Fruit fly (Drosophila melanogaster) whole organism, embryonic: ENCODE data around the gene Tfb5.

Source experiments
- Adf1 ChIP-seq: fragments of 200-800 bp; sonication (Bioruptor generic); IDR thresholded peaks from 2 replicates; pipeline ENCODE4 v1.3.6; 2022; ENCODE audit warnings: missing biosample characterization, missing genetic modification characterization
- BtbVII ChIP-seq: fragments of 200-800 bp; sonication (Bioruptor generic); optimal IDR thresholded peaks from 3 replicates; lab custom pipeline; 2017; ENCODE audit warnings: missing biosample characterization, mild to moderate bottlenecking, missing genetic modification characterization
- C15 ChIP-seq: fragments of 200-800 bp; sonication (Bioruptor generic); IDR thresholded peaks from 3 replicates; pipeline ENCODE4 v1.3.6; 2022; ENCODE audit warnings: missing biosample characterization, missing genetic modification characterization
- CG10431 ChIP-seq: fragments of 200-800 bp; sonication (Bioruptor generic); optimal IDR thresholded peaks from 3 replicates; lab custom pipeline; 2018; ENCODE audit warnings: missing biosample characterization, mild to moderate bottlenecking, missing genetic modification characterization
- CG11398 ChIP-seq: fragments of 200-800 bp; sonication (Bioruptor generic); optimal IDR thresholded peaks from 2 replicates; lab custom pipeline; 2016; ENCODE audit warnings: missing biosample characterization, missing genetic modification characterization
- CG12236 ChIP-seq: fragments of 200-800 bp; sonication (Bioruptor generic); optimal IDR thresholded peaks from 2 replicates; lab custom pipeline; 2016; ENCODE audit warnings: missing biosample characterization, missing genetic modification characterization
- CG12299 ChIP-seq: fragments of 200-800 bp; sonication (Bioruptor generic); optimal IDR thresholded peaks from 2 replicates; lab custom pipeline; 2018; ENCODE audit warnings: missing biosample characterization, mild to moderate bottlenecking, missing genetic modification characterization
- CG12769 ChIP-seq: fragments of 200-800 bp; sonication (Bioruptor generic); optimal IDR thresholded peaks from 2 replicates; lab custom pipeline; 2019; ENCODE audit warnings: missing biosample characterization, mild to moderate bottlenecking, missing genetic modification characterization, moderate library complexity
- CG15011 ChIP-seq: fragments of 200-800 bp; sonication (Bioruptor generic); optimal IDR thresholded peaks from 3 replicates; lab custom pipeline; 2018; ENCODE audit warnings: missing biosample characterization, mild to moderate bottlenecking, missing genetic modification characterization
- CG15073 ChIP-seq: fragments of 200-800 bp; sonication (Bioruptor generic); optimal IDR thresholded peaks from 2 replicates; lab custom pipeline; 2016; ENCODE audit warnings: missing biosample characterization, missing genetic modification characterization
- CG1529 ChIP-seq: fragments of 200-800 bp; sonication (Bioruptor generic); optimal IDR thresholded peaks from 3 replicates; lab custom pipeline; 2018; ENCODE audit warnings: missing biosample characterization, missing genetic modification characterization
- CG17186 ChIP-seq: fragments of 200-800 bp; sonication (Bioruptor generic); optimal IDR thresholded peaks from 3 replicates; lab custom pipeline; 2017; ENCODE audit warnings: missing biosample characterization, missing genetic modification reagents, missing genetic modification characterization
- CG17361 ChIP-seq: fragments of 200-800 bp; sonication (Bioruptor generic); IDR thresholded peaks from 3 replicates; pipeline ENCODE4 v1.3.6; 2022; ENCODE audit warnings: missing biosample characterization, missing genetic modification characterization
- CG17612 ChIP-seq: fragments of 200-800 bp; sonication (Bioruptor generic); IDR thresholded peaks from 2 replicates; pipeline ENCODE4 v1.3.6; 2022; ENCODE audit warnings: missing biosample characterization, missing genetic modification characterization
- CG1832 ChIP-seq: fragments of 200-800 bp; sonication (Bioruptor generic); optimal IDR thresholded peaks from 2 replicates; lab custom pipeline; 2017; ENCODE audit warnings: missing biosample characterization, mild to moderate bottlenecking, missing genetic modification characterization, inconsistent platforms
- CG18476 ChIP-seq: fragments of 200-800 bp; sonication (Bioruptor generic); optimal IDR thresholded peaks from 2 replicates; lab custom pipeline; 2016; ENCODE audit warnings: missing biosample characterization, mild to moderate bottlenecking, missing genetic modification characterization
- CG18764 ChIP-seq: fragments of 200-800 bp; sonication (Bioruptor generic); optimal IDR thresholded peaks from 3 replicates; lab custom pipeline; 2016; ENCODE audit warnings: missing biosample characterization, missing genetic modification characterization
- CG34376 ChIP-seq: fragments of 200-800 bp; sonication (Bioruptor generic); optimal IDR thresholded peaks from 2 replicates; lab custom pipeline; 2018; ENCODE audit warnings: missing biosample characterization, mild to moderate bottlenecking, missing genetic modification characterization
- CG4328 ChIP-seq: fragments of 200-800 bp; sonication (Bioruptor generic); optimal IDR thresholded peaks from 3 replicates; lab custom pipeline; 2017; ENCODE audit warnings: missing biosample characterization, missing genetic modification reagents, missing genetic modification characterization
- CG6254 ChIP-seq: fragments of 200-800 bp; sonication (Bioruptor generic); optimal IDR thresholded peaks from 3 replicates; lab custom pipeline; 2017; ENCODE audit warnings: mild to moderate bottlenecking, missing biosample characterization, missing genetic modification reagents, missing genetic modification characterization
- CG6272 ChIP-seq: fragments of 200-800 bp; sonication (Bioruptor generic); IDR thresholded peaks from 2 replicates; pipeline ENCODE4 v1.3.6; 2022; ENCODE audit warnings: missing biosample characterization, missing genetic modification characterization
- CG7357 ChIP-seq: fragments of 200-800 bp; sonication (Bioruptor generic); IDR thresholded peaks from 3 replicates; pipeline ENCODE4 v1.3.6; 2022; ENCODE audit warnings: missing biosample characterization, missing genetic modification characterization
- CG7556 ChIP-seq: fragments of 200-800 bp; sonication (Bioruptor generic); optimal IDR thresholded peaks from 2 replicates; lab custom pipeline; 2017; ENCODE audit warnings: missing biosample characterization, mild to moderate bottlenecking, missing genetic modification characterization
- CG9876 ChIP-seq: fragments of 200-800 bp; sonication (Bioruptor generic); optimal IDR thresholded peaks from 2 replicates; lab custom pipeline; 2016; ENCODE audit warnings: missing biosample characterization, missing genetic modification characterization
- CrebB ChIP-seq: fragments of 200-800 bp; sonication (Bioruptor generic); optimal IDR thresholded peaks from 3 replicates; lab custom pipeline; 2018; ENCODE audit warnings: missing biosample characterization, mild to moderate bottlenecking, missing genetic modification characterization
- D ChIP-seq, 2 experiments: fragments of 200-800 bp in 1 of 2; fragments of >200 bp in 1 of 2; sonication (Bioruptor generic) in 1 of 2; optimal IDR thresholded peaks; 2 replicates in 1 of 2; 3 replicates in 1 of 2; lab custom pipeline; 2017; ENCODE audit warnings: mild to moderate bottlenecking in 1 of 2, missing biosample characterization in 1 of 2, missing genetic modification characterization in 1 of 2, missing genetic modification reagents in 1 of 2
- Dref ChIP-seq: fragments of 200-800 bp; sonication (Bioruptor generic); IDR thresholded peaks from 2 replicates; pipeline ENCODE4 v1.3.6; 2022; ENCODE audit warnings: missing biosample characterization, missing genetic modification characterization
- Drgx ChIP-seq: fragments of 200-800 bp; sonication (Bioruptor generic); IDR thresholded peaks from 2 replicates; pipeline ENCODE4 v1.3.6; 2022; ENCODE audit warnings: missing biosample characterization, missing genetic modification characterization
- Hmx ChIP-seq: fragments of 200-800 bp; sonication (Bioruptor generic); optimal IDR thresholded peaks from 2 replicates; lab custom pipeline; 2016; ENCODE audit warnings: missing biosample characterization, missing genetic modification characterization
- MTF-1 ChIP-seq: fragments of 200-800 bp; sonication (Bioruptor generic); optimal IDR thresholded peaks from 2 replicates; lab custom pipeline; 2018; ENCODE audit warnings: missing biosample characterization, mild to moderate bottlenecking, missing genetic modification characterization, borderline replicate concordance
- Nf-YA ChIP-seq: fragments of 200-800 bp; sonication (Bioruptor generic); IDR thresholded peaks from 2 replicates; pipeline ENCODE4 v1.3.6; 2022; ENCODE audit warnings: missing biosample characterization, missing genetic modification characterization
- Nf-YC ChIP-seq: fragments of 200-800 bp; optimal IDR thresholded peaks from 3 replicates; lab custom pipeline; 2019; ENCODE audit warnings: missing biosample characterization, mild to moderate bottlenecking, missing genetic modification characterization, moderate library complexity
- Oaz ChIP-seq: fragments of 200-800 bp; sonication (Bioruptor generic); IDR thresholded peaks from 2 replicates; pipeline ENCODE4 v1.3.6; 2022; ENCODE audit warnings: missing biosample characterization, missing genetic modification characterization
- Sin3A ChIP-seq: fragments of >200 bp; optimal IDR thresholded peaks from 2 replicates; lab custom pipeline; 2018
- ap ChIP-seq: fragments of 200-800 bp; sonication (Bioruptor generic); IDR thresholded peaks from 2 replicates; pipeline ENCODE4 v1.3.6; 2022; ENCODE audit warnings: missing biosample characterization, missing genetic modification characterization
- bcd ChIP-seq: fragments of 200-800 bp; sonication (Bioruptor generic); optimal IDR thresholded peaks from 2 replicates; lab custom pipeline; 2017; ENCODE audit warnings: missing biosample characterization, mild to moderate bottlenecking, missing genetic modification characterization
- bowl ChIP-seq: fragments of 200-800 bp; sonication (Bioruptor generic); IDR thresholded peaks from 2 replicates; pipeline ENCODE4 v1.3.6; 2022; ENCODE audit warnings: missing biosample characterization, missing genetic modification characterization
- btn ChIP-seq: fragments of 200-800 bp; sonication (Bioruptor generic); optimal IDR thresholded peaks from 2 replicates; lab custom pipeline; 2016; ENCODE audit warnings: missing biosample characterization, missing genetic modification characterization
- cato ChIP-seq: fragments of 200-800 bp; sonication (Bioruptor generic); optimal IDR thresholded peaks from 2 replicates; lab custom pipeline; 2016; ENCODE audit warnings: missing biosample characterization, missing genetic modification characterization, borderline replicate concordance
- chif ChIP-seq, 2 experiments: fragments of 200-800 bp; sonication (Bioruptor generic); optimal IDR thresholded peaks; 3 replicates each; lab custom pipeline; 2016; ENCODE audit warnings: missing biosample characterization in 2 of 2, missing genetic modification characterization in 2 of 2
- esg ChIP-seq: fragments of 200-800 bp; sonication (Bioruptor generic); conservative IDR thresholded peaks from 2 replicates; pipeline ENCODE4 v1.3.6; 2022; ENCODE audit warnings: missing biosample characterization, missing genetic modification characterization
- jigr1 ChIP-seq: fragments of 200-800 bp; sonication (Bioruptor generic); IDR thresholded peaks from 3 replicates; pipeline ENCODE4 v1.3.6; 2022; ENCODE audit warnings: missing biosample characterization, missing genetic modification characterization
- jumu ChIP-seq: fragments of 200-800 bp; sonication (Bioruptor generic); optimal IDR thresholded peaks from 3 replicates; lab custom pipeline; 2016; ENCODE audit warnings: missing biosample characterization, missing genetic modification characterization
- ken ChIP-seq: fragments of 200-800 bp; sonication (Bioruptor generic); IDR thresholded peaks from 3 replicates; pipeline ENCODE4 v1.3.6; 2022; ENCODE audit warnings: missing biosample characterization, missing genetic modification characterization
- mld ChIP-seq: fragments of 200-800 bp; sonication (Bioruptor generic); IDR thresholded peaks from 3 replicates; pipeline ENCODE4 v1.3.6; 2022; ENCODE audit warnings: missing biosample characterization, missing genetic modification characterization; ENCODE audit not compliant: partially characterized antibody
- nau ChIP-seq: fragments of 200-800 bp; sonication (Bioruptor generic); optimal IDR thresholded peaks from 3 replicates; lab custom pipeline; 2017; ENCODE audit warnings: missing biosample characterization, mild to moderate bottlenecking, missing genetic modification characterization, missing genetic modification reagents
- phol ChIP-seq: fragments of 200-800 bp; sonication (Bioruptor generic); optimal IDR thresholded peaks from 3 replicates; lab custom pipeline; 2018; ENCODE audit warnings: missing biosample characterization, mild to moderate bottlenecking, missing genetic modification characterization, moderate library complexity
- sisA ChIP-seq: fragments of 200-800 bp; sonication (Bioruptor generic); IDR thresholded peaks from 2 replicates; pipeline ENCODE4 v1.3.6; 2022; ENCODE audit warnings: missing biosample characterization, missing genetic modification characterization
- tin ChIP-seq: fragments of 200-800 bp; sonication (Bioruptor generic); optimal IDR thresholded peaks from 3 replicates; lab custom pipeline; 2016; ENCODE audit warnings: missing biosample characterization, missing genetic modification characterization
- trem ChIP-seq: fragments of 200-800 bp; optimal IDR thresholded peaks from 3 replicates; lab custom pipeline; 2019; ENCODE audit warnings: missing biosample characterization, mild to moderate bottlenecking, missing genetic modification characterization, moderate library complexity

Tfb5 gene

DNA sequence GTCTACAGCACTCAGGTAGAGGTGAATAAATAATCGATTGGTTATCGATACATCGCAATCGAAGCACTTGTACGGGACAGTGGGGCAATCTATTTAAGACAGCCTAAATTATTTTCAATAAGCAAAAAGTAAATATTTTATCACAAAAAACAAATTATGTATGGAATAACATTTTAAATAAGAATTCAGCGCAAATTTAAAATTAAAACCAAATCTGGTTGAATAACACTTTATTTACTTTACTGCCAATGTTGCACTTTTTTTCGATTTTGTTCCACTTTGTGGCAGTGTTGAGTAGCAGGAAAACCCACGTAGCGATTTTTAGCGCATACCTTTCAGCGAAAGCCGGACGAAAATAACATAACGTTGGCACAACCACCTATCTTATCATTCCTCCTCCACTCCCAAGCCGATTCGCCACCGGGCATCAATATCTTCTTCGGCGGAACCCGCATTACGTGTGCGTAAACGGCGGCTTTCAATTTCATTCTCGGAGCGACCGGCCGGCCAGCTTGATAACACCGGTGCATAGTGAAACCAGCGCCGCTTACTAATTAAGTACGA, 33.6 kb downstream of the Tfb5 start, which contains the start of the genes Gmd and CG3792 (continued):
- TF ChIP-seq jigr1 (GFP tag; lab: Robert Waterston, UW) (peak; percentile 91), Oaz (GFP tag; lab: Robert Waterston, UW) (peak; percentile 89), Nf-YC (tag; lab: Kevin White, UChicago) (peak; percentile 90), Dref (peak; percentile 77), nau (GFP tag; lab: Kevin White, UChicago) (peak; percentile 90), bcd (peak; percentile 94), CG7357 (GFP tag; lab: Robert Waterston, UW) (peak; percentile 90), C15 (GFP tag; lab: Robert Waterston, UW) (peak; percentile 92), Adf1 (peak; percentile 83), CG15011 (GFP tag; lab: Kevin White, UChicago) (no peak), jumu (GFP tag; lab: Kevin White, UChicago) (peak; percentile 95), CG15073 (GFP tag; lab: Kevin White, UChicago) (peak; percentile 58), MTF-1 (peak; percentile 89), mld (GFP tag; lab: Robert Waterston, UW) (peak; percentile 61; the same call in 1 of the 3 replicates), Sin3A (lab: Kevin White, UChicago) (peak; percentile 82), CG17361 (peak; percentile 98), btn (GFP tag; lab: Kevin White, UChicago) (peak; percentile 68), CG1529 (GFP tag; lab: Kevin White, UChicago) (peak; percentile 86), tin (GFP tag; lab: Kevin White, UChicago) (peak; percentile 93), Hmx (peak; percentile 92), CG1832 (GFP tag; lab: Kevin White, UChicago) (no peak), cato (peak; percentile 91), CG34376 (peak; percentile 93), bowl (peak; percentile 89), CG6272 (GFP tag; lab: Robert Waterston, UW) (peak; percentile 96), CG7556 (peak; percentile 96), BtbVII (peak; percentile 95), ken (GFP tag; lab: Robert Waterston, UW) (peak; percentile 95), ap (GFP tag; lab: Robert Waterston, UW) (peak; percentile 95), phol (tag; lab: Kevin White, UChicago) (peak; percentile 96), D (optimal IDR thresholded peaks at IDR 0.05; lab: Kevin White, UChicago) (no peak), D (GFP tag; optimal IDR thresholded peaks at IDR 0.05; lab: Kevin White, UChicago) (peak; percentile 90), trem (tag; lab: Kevin White, UChicago) (peak; percentile 94), esg (GFP tag; lab: Robert Waterston, UW) (peak; percentile 95), CG6254 (peak; percentile 90), CG4328 (GFP tag; lab: Kevin White, UChicago) (peak; percentile 95), CG17612 (GFP tag; lab: Robert Waterston, UW) (peak; percentile 91), CG12236 (GFP tag; lab: Kevin White, UChicago) (peak; percentile 82), CG12769 (no peak), CG18476 (GFP tag; lab: Kevin White, UChicago) (peak; percentile 93), CG11398 (GFP tag; lab: Kevin White, UChicago) (peak; percentile 88), CrebB (peak; percentile 77), CG18764 (GFP tag; lab: Kevin White, UChicago) (peak; percentile 96), CG12299 (peak; percentile 89), Drgx (GFP tag; lab: Robert Waterston, UW) (peak; percentile 95), Nf-YA (peak; percentile 86), sisA (peak; percentile 95), CG10431 (GFP tag; lab: Kevin White, UChicago) (peak; percentile 82), chif (GFP tag; optimal IDR thresholded peaks at IDR 0.05; lab: Kevin White, UChicago) (peak; percentile 85 to 96), CG17186 (GFP tag; lab: Kevin White, UChicago) (peak; percentile 63), CG9876 (GFP tag; lab: Kevin White, UChicago) (peak; percentile 75)
